Worm (Caenorhabditis elegans) whole organism, L2 larva: ENCODE data around the gene F22E12.1.

Experiments
- R02D3.7 ChIP-seq: fragments of 150-350 bp; optimal IDR thresholded peaks from 2 replicates; lab custom pipeline; 2014; ENCODE audit warnings: missing biosample characterization, missing genetic modification characterization
- aly-2 ChIP-seq: fragments of 150-350 bp; optimal IDR thresholded peaks from 2 replicates; lab custom pipeline; 2014; ENCODE audit warnings: missing biosample characterization, missing genetic modification characterization
- ama-1 ChIP-seq: fragments of 150-350 bp; optimal IDR thresholded peaks from 2 replicates; lab custom pipeline; 2018; ENCODE audit warnings: inconsistent platforms
- ceh-16 ChIP-seq: fragments of 150-350 bp; optimal IDR thresholded peaks from 2 replicates; lab custom pipeline; 2014; ENCODE audit warnings: missing biosample characterization, missing genetic modification characterization
- egl-27 ChIP-seq: sonication (generic microtip); optimal IDR thresholded peaks from 3 replicates; lab custom pipeline; 2017; ENCODE audit warnings: missing biosample characterization, missing genetic modification reagents, missing genetic modification characterization
- lin-13 ChIP-seq: fragments of 150-350 bp; optimal IDR thresholded peaks from 2 replicates; lab custom pipeline; 2014; ENCODE audit warnings: missing biosample characterization, missing genetic modification reagents, missing genetic modification characterization
- nhr-10 ChIP-seq: sonication (generic microtip); optimal IDR thresholded peaks from 2 replicates; lab custom pipeline; 2017; ENCODE audit warnings: missing biosample characterization, missing genetic modification characterization
- nhr-12 ChIP-seq: fragments of 150-350 bp; optimal IDR thresholded peaks from 2 replicates; lab custom pipeline; 2014; ENCODE audit warnings: missing biosample characterization, missing genetic modification characterization
- unc-39 ChIP-seq: fragments of 150-350 bp; optimal IDR thresholded peaks from 2 replicates; lab custom pipeline; 2014; ENCODE audit warnings: missing biosample characterization, missing genetic modification characterization
- unc-55 ChIP-seq: fragments of 150-350 bp; sonication (generic microtip); optimal IDR thresholded peaks from 3 replicates; lab custom pipeline; 2014; ENCODE audit warnings: missing biosample characterization, missing genetic modification reagents, missing genetic modification characterization

DNA sequence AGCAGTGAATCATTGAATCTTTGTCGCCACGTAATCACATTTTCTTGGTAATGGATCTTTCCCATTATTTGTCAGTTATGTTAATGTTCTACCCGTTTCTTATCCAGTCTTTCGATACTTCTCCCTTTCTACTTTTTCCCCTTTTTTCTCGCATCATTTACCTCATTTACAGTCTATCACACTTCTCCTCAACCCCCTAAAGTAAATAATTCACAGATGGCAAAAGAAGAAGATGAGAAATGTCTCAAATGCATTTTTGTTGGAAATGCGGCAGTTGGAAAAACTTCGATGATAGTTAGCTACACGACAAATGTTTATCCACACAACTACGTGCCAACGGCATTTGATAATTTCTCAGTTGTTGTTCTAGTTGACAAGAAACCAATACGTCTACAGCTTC lies 4.9 kb upstream of the F22E12.1 start, which contains the start of gene chw-1:
- TF ChIP-seq ceh-16 (tag; lab: Kevin White, UChicago) = no peak
- TF ChIP-seq R02D3.7 (tag; lab: Kevin White, UChicago) = no peak
- no peak for TF ChIP-seq nhr-10 (tag; lab: Kevin White, UChicago)
- TF ChIP-seq ama-1 (lab: Kevin White, UChicago) = no peak
- TF ChIP-seq aly-2 (tag; lab: Kevin White, UChicago) = no peak
- TF ChIP-seq nhr-12 = no peak
- no peak for TF ChIP-seq egl-27 (tag; lab: Kevin White, UChicago)
- no peak for TF ChIP-seq unc-39
- no peak for TF ChIP-seq unc-55 (GFP tag; lab: Kevin White, UChicago)
- no peak for TF ChIP-seq lin-13 (GFP tag; lab: Kevin White, UChicago)
